Worm (Caenorhabditis elegans) whole organism, mixed stage, embryonic: ENCODE measurements around the gene rpt-1.

Source experiments
- M03D4.4 ChIP-seq: sonication (generic microtip); optimal IDR thresholded peaks from 2 replicates; lab custom pipeline; 2017; ENCODE audit warnings: mild to moderate bottlenecking, missing genetic modification characterization, missing compliant biosample characterization
- bed-3 ChIP-seq: fragments of 200-800 bp; sonication (Bioruptor generic); optimal IDR thresholded peaks from 3 replicates; lab custom pipeline; 2018; ENCODE audit warnings: mild to moderate bottlenecking, missing genetic modification characterization, moderate library complexity, missing compliant biosample characterization
- blmp-1 ChIP-seq: fragments of 150-350 bp; optimal IDR thresholded peaks from 2 replicates; lab custom pipeline; 2014; ENCODE audit warnings: missing biosample characterization, missing genetic modification characterization
- ceh-39 ChIP-seq: fragments of 150-350 bp; optimal IDR thresholded peaks from 2 replicates; lab custom pipeline; 2014; ENCODE audit warnings: missing biosample characterization, missing genetic modification characterization
- ceh-43 ChIP-seq: fragments of 200-800 bp; sonication (Bioruptor generic); optimal IDR thresholded peaks from 2 replicates; lab custom pipeline; 2018; ENCODE audit warnings: mild to moderate bottlenecking, missing genetic modification characterization, moderate library complexity, missing compliant biosample characterization
- ceh-83 ChIP-seq: fragments of 200-800 bp; sonication (Bioruptor generic); optimal IDR thresholded peaks from 2 replicates; lab custom pipeline; 2018; ENCODE audit warnings: mild to moderate bottlenecking, missing genetic modification characterization, missing compliant biosample characterization
- ces-1 ChIP-seq: fragments of 150-350 bp; optimal IDR thresholded peaks from 2 replicates; lab custom pipeline; 2014; ENCODE audit warnings: missing biosample characterization, missing genetic modification reagents, missing genetic modification characterization
- cnd-1 ChIP-seq: fragments of 200-800 bp; sonication (Bioruptor generic); optimal IDR thresholded peaks from 2 replicates; lab custom pipeline; 2018; ENCODE audit warnings: mild to moderate bottlenecking, missing genetic modification characterization, missing compliant biosample characterization
- drap-1 ChIP-seq: fragments of 200-800 bp; sonication (Bioruptor generic); optimal IDR thresholded peaks from 3 replicates; lab custom pipeline; 2018; ENCODE audit warnings: mild to moderate bottlenecking, missing genetic modification characterization, missing compliant biosample characterization
- elt-1 ChIP-seq: sonication (generic microtip); optimal IDR thresholded peaks from 2 replicates; lab custom pipeline; 2017; ENCODE audit warnings: missing genetic modification characterization, mild to moderate bottlenecking, missing compliant biosample characterization, antibody characterized with exemption, moderate library complexity, borderline replicate concordance; ENCODE audit not compliant: insufficient read depth
- elt-3 ChIP-seq: fragments of 150-350 bp; optimal IDR thresholded peaks from 2 replicates; lab custom pipeline; 2014; ENCODE audit warnings: missing biosample characterization, missing genetic modification characterization
- flh-1 ChIP-seq: fragments of 200-800 bp; sonication (Bioruptor generic); optimal IDR thresholded peaks from 2 replicates; lab custom pipeline; 2018; ENCODE audit warnings: mild to moderate bottlenecking, missing genetic modification characterization, moderate library complexity, missing compliant biosample characterization
- ham-2 ChIP-seq: fragments of 200-800 bp; sonication (Bioruptor generic); optimal IDR thresholded peaks from 2 replicates; lab custom pipeline; 2018; ENCODE audit warnings: mild to moderate bottlenecking, missing genetic modification characterization, missing compliant biosample characterization
- hlh-1 ChIP-seq: fragments of 150-350 bp; optimal IDR thresholded peaks from 2 replicates; lab custom pipeline; 2014; ENCODE audit warnings: missing biosample characterization, missing genetic modification reagents, missing genetic modification characterization
- lin-13 ChIP-seq: fragments of 150-350 bp; optimal IDR thresholded peaks from 2 replicates; lab custom pipeline; 2014; ENCODE audit warnings: missing biosample characterization, missing genetic modification characterization
- lin-32 ChIP-seq: fragments of 200-800 bp; sonication (Bioruptor generic); optimal IDR thresholded peaks from 2 replicates; lab custom pipeline; 2018; ENCODE audit warnings: mild to moderate bottlenecking, missing genetic modification characterization, missing compliant biosample characterization
- lsy-2 ChIP-seq: fragments of 150-350 bp; optimal IDR thresholded peaks from 2 replicates; lab custom pipeline; 2014; ENCODE audit warnings: missing biosample characterization, missing genetic modification characterization
- mab-5 ChIP-seq: fragments of 150-350 bp; optimal IDR thresholded peaks from 2 replicates; lab custom pipeline; 2014; ENCODE audit warnings: missing biosample characterization, missing genetic modification characterization
- mep-1 ChIP-seq: fragments of 150-350 bp; optimal IDR thresholded peaks from 2 replicates; lab custom pipeline; 2017; ENCODE audit warnings: missing biosample characterization, missing genetic modification reagents, missing genetic modification characterization, inconsistent platforms
- mls-2 ChIP-seq: sonication (generic microtip); optimal IDR thresholded peaks from 2 replicates; lab custom pipeline; 2016; ENCODE audit warnings: mild to moderate bottlenecking, missing genetic modification characterization, moderate library complexity, missing compliant biosample characterization
- nhr-12 ChIP-seq: fragments of 150-350 bp; optimal IDR thresholded peaks from 2 replicates; lab custom pipeline; 2014; ENCODE audit warnings: missing biosample characterization, missing genetic modification characterization
- nhr-2 ChIP-seq: fragments of 150-350 bp; optimal IDR thresholded peaks from 2 replicates; lab custom pipeline; 2014; ENCODE audit warnings: missing biosample characterization, missing genetic modification characterization
- nhr-237 ChIP-seq: fragments of 150-350 bp; optimal IDR thresholded peaks from 2 replicates; lab custom pipeline; 2014; ENCODE audit warnings: missing biosample characterization, missing genetic modification characterization
- nhr-28 ChIP-seq: fragments of 150-350 bp; optimal IDR thresholded peaks from 2 replicates; lab custom pipeline; 2014; ENCODE audit warnings: missing biosample characterization, missing genetic modification characterization
- nhr-76 ChIP-seq: sonication (generic microtip); optimal IDR thresholded peaks from 2 replicates; lab custom pipeline; 2017; ENCODE audit warnings: missing biosample characterization, missing genetic modification characterization
- pha-4 ChIP-seq: fragments of 150-350 bp; optimal IDR thresholded peaks from 2 replicates; lab custom pipeline; 2018; ENCODE audit warnings: missing biosample characterization, missing genetic modification reagents, missing genetic modification characterization
- sem-2 ChIP-seq: fragments of 200-800 bp; sonication (Bioruptor generic); optimal IDR thresholded peaks from 2 replicates; lab custom pipeline; 2018; ENCODE audit warnings: mild to moderate bottlenecking, missing genetic modification characterization, missing compliant biosample characterization
- snpc-4 ChIP-seq: fragments of 150-350 bp; optimal IDR thresholded peaks from 2 replicates; lab custom pipeline; 2014; ENCODE audit warnings: missing biosample characterization, missing genetic modification characterization
- sptf-1 ChIP-seq: sonication (generic microtip); optimal IDR thresholded peaks from 2 replicates; lab custom pipeline; 2017; ENCODE audit warnings: mild to moderate bottlenecking, missing genetic modification characterization, moderate library complexity, missing compliant biosample characterization
- tbx-8 ChIP-seq: fragments of 200-800 bp; sonication (Bioruptor generic); optimal IDR thresholded peaks from 2 replicates; lab custom pipeline; 2018; ENCODE audit warnings: mild to moderate bottlenecking, missing genetic modification characterization, moderate library complexity, missing compliant biosample characterization
- unc-120 ChIP-seq: sonication (generic microtip); optimal IDR thresholded peaks from 2 replicates; lab custom pipeline; 2017; ENCODE audit warnings: missing genetic modification characterization, missing compliant biosample characterization; ENCODE audit not compliant: poor library complexity, severe bottlenecking
- unc-39 ChIP-seq: fragments of 150-350 bp; optimal IDR thresholded peaks from 2 replicates; lab custom pipeline; 2014; ENCODE audit warnings: missing biosample characterization, missing genetic modification characterization
- unc-62 ChIP-seq: fragments of 150-350 bp; optimal IDR thresholded peaks from 2 replicates; lab custom pipeline; 2014; ENCODE audit warnings: missing biosample characterization, missing genetic modification reagents, missing genetic modification characterization
- zip-8 ChIP-seq: fragments of 150-350 bp; optimal IDR thresholded peaks from 2 replicates; lab custom pipeline; 2014; ENCODE audit warnings: missing biosample characterization, missing genetic modification characterization
- ztf-11 ChIP-seq: fragments of 150-350 bp; optimal IDR thresholded peaks from 2 replicates; lab custom pipeline; 2014; ENCODE audit warnings: missing biosample characterization, missing genetic modification characterization

The rpt-1 gene

ce11 chrV:12004501-12004940, 22.3 kb upstream of the rpt-1 start:
- TF ChIP-seq ceh-83 (no peak), ceh-43 (no peak), mep-1 (tag; lab: Kevin White, UChicago) (no peak), mab-5 (no peak), pha-4 (tag; lab: Kevin White, UChicago) (no peak), ces-1 (no peak), nhr-237 (tag; lab: Kevin White, UChicago) (no peak), unc-39 (no peak), drap-1 (GFP tag; lab: Kevin White, UChicago) (no peak), tbx-8 (GFP tag; lab: Kevin White, UChicago) (no peak), lin-13 (tag; lab: Kevin White, UChicago) (no peak), lsy-2 (tag; lab: Kevin White, UChicago) (no peak), blmp-1 (tag; lab: Kevin White, UChicago) (no peak), ztf-11 (no peak), snpc-4 (tag; lab: Kevin White, UChicago) (no peak), flh-1 (GFP tag; lab: Kevin White, UChicago) (no peak), lin-32 (GFP tag; lab: Kevin White, UChicago) (no peak), unc-120 (no peak), sptf-1 (tag; lab: Kevin White, UChicago) (no peak), elt-3 (no peak)

DNA sequence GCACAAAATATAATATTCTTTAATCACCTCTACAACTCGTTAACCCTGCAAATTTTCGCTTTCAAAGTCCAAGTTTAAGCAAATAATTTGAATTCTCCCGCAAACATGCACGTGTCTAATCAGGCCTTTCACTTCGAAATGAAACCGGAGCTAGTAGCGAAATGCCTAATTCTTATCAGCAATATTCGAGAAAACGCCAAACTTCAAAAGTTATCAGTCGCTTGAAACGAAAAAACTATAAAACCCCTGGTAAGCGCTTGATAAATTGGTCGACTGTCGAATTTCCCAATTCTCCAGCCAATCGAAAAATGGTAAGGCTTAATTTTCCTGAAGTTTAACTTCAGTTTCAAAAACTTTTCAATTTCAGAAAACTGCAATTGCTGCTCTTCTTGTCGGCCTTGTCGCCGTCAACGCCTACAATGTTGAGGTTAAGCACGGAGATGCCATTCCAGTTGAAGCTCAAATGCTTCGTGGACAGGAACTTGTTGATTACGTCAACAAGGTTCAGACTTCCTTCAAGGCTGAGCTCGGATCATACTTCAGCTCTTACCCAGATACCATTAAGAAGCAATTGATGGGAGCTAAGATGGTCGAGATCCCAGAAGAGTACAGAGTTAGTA, 20.8 kb upstream of the rpt-1 start, which contains the start of gene cpr-9:
cpr-9 (plus strand) TSS at position 188 of the 620 bp plus-strand sequence.
- no peak for TF ChIP-seq bed-3
- TF ChIP-seq elt-1 (tag; lab: Kevin White, UChicago) = no peak
- no peak for TF ChIP-seq ham-2
- TF ChIP-seq elt-3 = no peak

- no peak for TF ChIP-seq zip-8 (tag; lab: Kevin White, UChicago)
- TF ChIP-seq pha-4 (tag; lab: Kevin White, UChicago) = peak; percentile 74
- no peak for TF ChIP-seq nhr-76 (tag; lab: Kevin White, UChicago)
- TF ChIP-seq lin-32 (GFP tag; lab: Kevin White, UChicago) = peak; percentile 95
- TF ChIP-seq drap-1 (GFP tag; lab: Kevin White, UChicago) = peak; percentile 98
- peak; percentile 97 for TF ChIP-seq M03D4.4 (tag; lab: Kevin White, UChicago)
- peak; percentile 71 for TF ChIP-seq ces-1
- TF ChIP-seq flh-1 (GFP tag; lab: Kevin White, UChicago) = peak; percentile 85
- TF ChIP-seq ham-2 = peak; percentile 97
- TF ChIP-seq mep-1 (tag; lab: Kevin White, UChicago) = peak; percentile 83
- peak; percentile 98 for TF ChIP-seq cnd-1
- TF ChIP-seq unc-39 = peak; percentile 55
- no peak for TF ChIP-seq snpc-4 (tag; lab: Kevin White, UChicago)
- TF ChIP-seq sem-2 (GFP tag; lab: Kevin White, UChicago) = peak; percentile 95
- TF ChIP-seq ceh-43 = peak; percentile 93
- no peak for TF ChIP-seq nhr-2 (tag; lab: Kevin White, UChicago)
- TF ChIP-seq unc-120 = peak; percentile 90
- TF ChIP-seq unc-62 (GFP tag; lab: Kevin White, UChicago) = peak; percentile 72
- TF ChIP-seq elt-1 (tag; lab: Kevin White, UChicago) = peak; percentile 10
- TF ChIP-seq hlh-1 = peak; percentile 16
- TF ChIP-seq sptf-1 (tag; lab: Kevin White, UChicago) = peak; percentile 98
- peak; percentile 46 for TF ChIP-seq lsy-2 (tag; lab: Kevin White, UChicago)
- TF ChIP-seq lin-13 (tag; lab: Kevin White, UChicago) = peak; percentile 78
- peak; percentile 11 for TF ChIP-seq elt-3
- TF ChIP-seq nhr-237 (tag; lab: Kevin White, UChicago) = peak; percentile 72
- TF ChIP-seq bed-3 = peak; percentile 87
- TF ChIP-seq mls-2 = peak; percentile 99
- TF ChIP-seq ceh-39 (tag; lab: Kevin White, UChicago) = peak; percentile 64
- TF ChIP-seq nhr-12 (tag; lab: Kevin White, UChicago) = peak; percentile 83
- TF ChIP-seq tbx-8 (GFP tag; lab: Kevin White, UChicago) = peak; percentile 87
- peak; percentile 96 for TF ChIP-seq ceh-83
- TF ChIP-seq mab-5 = no peak
- peak; percentile 64 for TF ChIP-seq ztf-11
- peak; percentile 62 for TF ChIP-seq blmp-1 (tag; lab: Kevin White, UChicago)
- TF ChIP-seq nhr-28 = peak; percentile 59
Measured at ce11 chrV:12001747-12002456, 19.7 kb upstream of the rpt-1 start, which contains the start of gene gcy-33. gcy-33 (minus strand) TSS chrV:12001797.
